Fruit fly (Drosophila melanogaster): ENCODE data around the gene CG31077.

- TF ChIP-seq ttk (optimal IDR thresholded peaks at IDR 0.05) (no peak), insv (optimal IDR thresholded peaks at IDR 0.05) (no peak), Sin3A (optimal IDR thresholded peaks at IDR 0.05) (no peak), psq (optimal IDR thresholded peaks at IDR 0.05) (peak; percentile 54), h (optimal IDR thresholded peaks at IDR 0.05) (no peak), Myc (optimal IDR thresholded peaks at IDR 0.05) (no peak)
Observed at dm6 chr3R:26988412-26988981, 11.1 kb upstream of the CG31077 start, which contains the start of gene CG31075.
